Worm (Caenorhabditis elegans) whole organism, early embryonic: ENCODE data around the gene col-162.

Source experiments
- B0310.2 ChIP-seq: sonication (generic microtip); optimal IDR thresholded peaks from 2 replicates; lab custom pipeline; 2016; ENCODE audit warnings: mild to moderate bottlenecking, missing genetic modification characterization, missing compliant biosample characterization
- F13C5.2 ChIP-seq: sonication (generic microtip); optimal IDR thresholded peaks from 2 replicates; lab custom pipeline; 2017; ENCODE audit warnings: mild to moderate bottlenecking, missing genetic modification characterization, inconsistent platforms, missing compliant biosample characterization
- aly-1 ChIP-seq: sonication (generic microtip); optimal IDR thresholded peaks from 2 replicates; lab custom pipeline; 2016; ENCODE audit warnings: missing genetic modification characterization, missing compliant biosample characterization
- ama-1 ChIP-seq: fragments of 150-350 bp; optimal IDR thresholded peaks from 2 replicates; lab custom pipeline; 2014
- ceh-13 ChIP-seq: fragments of 200-800 bp; sonication (Bioruptor generic); optimal IDR thresholded peaks from 2 replicates; lab custom pipeline; 2018; ENCODE audit warnings: mild to moderate bottlenecking, missing genetic modification characterization, missing compliant biosample characterization
- ceh-36 ChIP-seq: sonication (generic microtip); optimal IDR thresholded peaks from 2 replicates; lab custom pipeline; 2016; ENCODE audit warnings: missing genetic modification characterization, inconsistent platforms, missing compliant biosample characterization
- ets-7 ChIP-seq: sonication (generic microtip); optimal IDR thresholded peaks from 2 replicates; lab custom pipeline; 2016; ENCODE audit warnings: missing genotype, missing genetic modification characterization, missing compliant biosample characterization
- flt-1 ChIP-seq: fragments of 200-800 bp; sonication (Bioruptor generic); IDR thresholded peaks from 2 replicates; pipeline ENCODE4 v1.3.6; 2022; ENCODE audit warnings: missing genetic modification characterization, missing compliant biosample characterization
- hnd-1 ChIP-seq: sonication (generic microtip); optimal IDR thresholded peaks from 2 replicates; lab custom pipeline; 2016; ENCODE audit warnings: missing genetic modification characterization, missing compliant biosample characterization
- scrt-1 ChIP-seq: fragments of 200-800 bp; sonication (Bioruptor generic); IDR thresholded peaks from 2 replicates; pipeline ENCODE4 v1.3.6; 2022; ENCODE audit warnings: missing genetic modification characterization, missing compliant biosample characterization
- sea-1 ChIP-seq: fragments of 200-800 bp; sonication (Bioruptor generic); conservative IDR thresholded peaks from 2 replicates; pipeline ENCODE4 v1.3.6; 2022; ENCODE audit warnings: missing genetic modification characterization, missing compliant biosample characterization
- tbx-37 ChIP-seq: fragments of 200-800 bp; sonication (Bioruptor generic); conservative IDR thresholded peaks from 2 replicates; pipeline ENCODE4 v1.3.6; 2022; ENCODE audit warnings: missing genetic modification reagents, missing genetic modification characterization, missing compliant biosample characterization

- TF ChIP-seq tbx-37 (GFP tag; lab: Robert Waterston, UW) (no peak), ceh-36 (tag; lab: Kevin White, UChicago) (no peak), ceh-13 (no peak), flt-1 (no peak), scrt-1 (GFP tag; lab: Robert Waterston, UW) (no peak), sea-1 (GFP tag; lab: Robert Waterston, UW) (no peak), F13C5.2 (tag; lab: Kevin White, UChicago) (no peak), B0310.2 (tag; lab: Kevin White, UChicago) (no peak), ets-7 (tag; lab: Kevin White, UChicago) (no peak), ama-1 (no peak), hnd-1 (no peak), aly-1 (tag; lab: Kevin White, UChicago) (no peak)
Observed at ce11 chrV:13408440-13408839, 33.3 kb upstream of the col-162 start.
